Worm (Caenorhabditis elegans) whole organism, L2 larva: ENCODE results near the gene Y51A2B.8.

Experiments used
- ama-1 ChIP-seq: fragments of 150-350 bp; optimal IDR thresholded peaks from 2 replicates; lab custom pipeline; 2018; ENCODE audit warnings: inconsistent platforms
- ceh-82 ChIP-seq: fragments of 150-350 bp; optimal IDR thresholded peaks from 2 replicates; lab custom pipeline; 2014; ENCODE audit warnings: missing biosample characterization, missing genetic modification characterization
- elt-3 ChIP-seq: sonication (generic microtip); optimal IDR thresholded peaks from 2 replicates; lab custom pipeline; 2017; ENCODE audit warnings: missing biosample characterization, missing genetic modification characterization
- fos-1 ChIP-seq: fragments of 150-350 bp; optimal IDR thresholded peaks from 2 replicates; lab custom pipeline; 2014; ENCODE audit warnings: missing biosample characterization, missing genetic modification characterization
- lin-13 ChIP-seq: fragments of 150-350 bp; optimal IDR thresholded peaks from 2 replicates; lab custom pipeline; 2014; ENCODE audit warnings: missing biosample characterization, missing genetic modification reagents, missing genetic modification characterization
- mdl-1 ChIP-seq, 2 experiments: fragments of 150-350 bp in 1 of 2; sonication (generic microtip) in 1 of 2; optimal IDR thresholded peaks; 2 replicates each; lab custom pipeline; 2017; ENCODE audit warnings: missing biosample characterization in 2 of 2, missing genetic modification characterization in 2 of 2
- nhr-11 ChIP-seq: fragments of 150-350 bp; optimal IDR thresholded peaks from 2 replicates; lab custom pipeline; 2014; ENCODE audit warnings: missing biosample characterization, missing genetic modification characterization
- nhr-237 ChIP-seq: fragments of 150-350 bp; optimal IDR thresholded peaks from 2 replicates; lab custom pipeline; 2014; ENCODE audit warnings: missing biosample characterization, missing genetic modification characterization
- unc-39 ChIP-seq: fragments of 150-350 bp; optimal IDR thresholded peaks from 2 replicates; lab custom pipeline; 2014; ENCODE audit warnings: missing biosample characterization, missing genetic modification characterization
- unc-62 ChIP-seq: fragments of 150-350 bp; optimal IDR thresholded peaks from 2 replicates; lab custom pipeline; 2014; ENCODE audit warnings: missing biosample characterization, missing genetic modification reagents, missing genetic modification characterization
- ztf-11 ChIP-seq: sonication (generic microtip); optimal IDR thresholded peaks from 2 replicates; lab custom pipeline; 2017; ENCODE audit warnings: missing biosample characterization, missing genetic modification characterization

DNA sequence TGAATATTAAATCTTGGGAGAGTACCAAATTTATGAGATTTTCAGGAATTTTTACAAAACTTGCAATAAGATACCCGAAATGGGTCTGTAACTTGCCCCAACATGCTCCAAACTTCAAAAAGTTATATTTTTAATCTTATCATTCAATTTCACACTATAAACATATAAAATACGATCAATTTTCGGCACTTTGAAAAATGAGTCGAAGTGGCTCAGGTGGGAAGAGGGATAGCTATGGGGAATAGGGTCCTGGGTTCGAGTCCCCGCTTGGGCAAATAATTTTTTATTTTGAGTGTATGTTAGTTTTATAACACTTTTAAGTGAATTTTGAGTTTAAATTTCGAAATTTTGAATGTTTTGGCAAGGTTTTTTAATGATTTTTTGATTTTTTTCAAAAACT lies 7.9 kb upstream of the Y51A2B.8 start:
- TF ChIP-seq lin-13 (no peak), fos-1 (tag; lab: Kevin White, UChicago) (no peak), unc-62 (GFP tag; lab: Kevin White, UChicago) (no peak), ztf-11 (tag; lab: Kevin White, UChicago) (no peak), elt-3 (no peak), nhr-11 (tag; lab: Kevin White, UChicago) (no peak), ama-1 (lab: Kevin White, UChicago) (no peak), ceh-82 (no peak), unc-39 (tag; lab: Kevin White, UChicago) (no peak), mdl-1 (tag; optimal IDR thresholded peaks at IDR 0.05; lab: Kevin White, UChicago) (no peak), nhr-237 (no peak)
